Fruit fly (Drosophila melanogaster) Kc167 (cell line): ENCODE data around the gene Pnn.

ENCODE experiments used
- Myc ChIP-seq: fragments of >200 bp; optimal IDR thresholded peaks from 2 replicates; lab custom pipeline; 2017; ENCODE audit warnings: missing external identifiers
- Sin3A ChIP-seq: fragments of >200 bp; optimal IDR thresholded peaks from 2 replicates; lab custom pipeline; 2018; ENCODE audit warnings: missing external identifiers
- insv ChIP-seq: fragments of >200 bp; optimal IDR thresholded peaks from 3 replicates; lab custom pipeline; 2018; ENCODE audit warnings: missing external identifiers
- psq ChIP-seq: fragments of >200 bp; optimal IDR thresholded peaks from 2 replicates; lab custom pipeline; 2017; ENCODE audit warnings: missing external identifiers

- TF ChIP-seq Sin3A (lab: Kevin White, UChicago) (no peak), insv (lab: Kevin White, UChicago) (no peak), Myc (lab: Kevin White, UChicago) (no peak), psq (no peak)
Observed at dm6 chr3R:9759360-9760191, 18.9 kb downstream of the Pnn start, which contains the start of gene Mpi.
